Worm (Caenorhabditis elegans) whole organism, L2 larva: ENCODE measurements around the gene sru-40.

Experiments
- C34F6.9 ChIP-seq: fragments of 150-350 bp; optimal IDR thresholded peaks from 2 replicates; lab custom pipeline; 2014; ENCODE audit warnings: missing biosample characterization, missing genetic modification characterization
- F13H6.1 ChIP-seq: sonication (generic microtip); optimal IDR thresholded peaks from 2 replicates; lab custom pipeline; 2016; ENCODE audit warnings: missing genetic modification characterization, missing compliant biosample characterization
- R02D3.7 ChIP-seq: fragments of 150-350 bp; optimal IDR thresholded peaks from 2 replicates; lab custom pipeline; 2014; ENCODE audit warnings: missing biosample characterization, missing genetic modification characterization
- alr-1 ChIP-seq: fragments of 150-350 bp; optimal IDR thresholded peaks from 2 replicates; lab custom pipeline; 2014; ENCODE audit warnings: missing biosample characterization, missing genetic modification characterization
- aly-2 ChIP-seq: fragments of 150-350 bp; optimal IDR thresholded peaks from 2 replicates; lab custom pipeline; 2014; ENCODE audit warnings: missing biosample characterization, missing genetic modification characterization
- ceh-82 ChIP-seq: fragments of 150-350 bp; optimal IDR thresholded peaks from 2 replicates; lab custom pipeline; 2014; ENCODE audit warnings: missing biosample characterization, missing genetic modification characterization
- crh-2 ChIP-seq: sonication (generic microtip); optimal IDR thresholded peaks from 2 replicates; lab custom pipeline; 2017; ENCODE audit warnings: missing biosample characterization, missing genetic modification characterization
- egl-27 ChIP-seq: sonication (generic microtip); optimal IDR thresholded peaks from 3 replicates; lab custom pipeline; 2017; ENCODE audit warnings: missing biosample characterization, missing genetic modification reagents, missing genetic modification characterization
- elt-1 ChIP-seq: fragments of 150-350 bp; optimal IDR thresholded peaks from 2 replicates; lab custom pipeline; 2014; ENCODE audit warnings: missing biosample characterization, missing genetic modification characterization
- fos-1 ChIP-seq: fragments of 150-350 bp; optimal IDR thresholded peaks from 2 replicates; lab custom pipeline; 2014; ENCODE audit warnings: missing biosample characterization, missing genetic modification characterization
- gmeb-1 ChIP-seq: fragments of 150-350 bp; optimal IDR thresholded peaks from 2 replicates; lab custom pipeline; 2014; ENCODE audit warnings: missing biosample characterization, missing genetic modification characterization
- lin-13 ChIP-seq: fragments of 150-350 bp; optimal IDR thresholded peaks from 2 replicates; lab custom pipeline; 2014; ENCODE audit warnings: missing biosample characterization, missing genetic modification reagents, missing genetic modification characterization
- lsy-2 ChIP-seq, 2 experiments: fragments of 150-350 bp in 1 of 2; sonication (generic microtip) in 1 of 2; optimal IDR thresholded peaks; 2 replicates each; lab custom pipeline; 2014 to 2017; ENCODE audit warnings: missing biosample characterization in 2 of 2, missing genetic modification characterization in 2 of 2
- nhr-11 ChIP-seq: fragments of 150-350 bp; optimal IDR thresholded peaks from 2 replicates; lab custom pipeline; 2014; ENCODE audit warnings: missing biosample characterization, missing genetic modification characterization
- nhr-12 ChIP-seq: fragments of 150-350 bp; optimal IDR thresholded peaks from 2 replicates; lab custom pipeline; 2014; ENCODE audit warnings: missing biosample characterization, missing genetic modification characterization
- nhr-129 ChIP-seq: fragments of 150-350 bp; optimal IDR thresholded peaks from 2 replicates; lab custom pipeline; 2014; ENCODE audit warnings: missing biosample characterization, missing genetic modification characterization
- nhr-21 ChIP-seq: fragments of 150-350 bp; optimal IDR thresholded peaks from 2 replicates; lab custom pipeline; 2014; ENCODE audit warnings: missing biosample characterization, missing genetic modification characterization
- nhr-23 ChIP-seq: fragments of 150-350 bp; optimal IDR thresholded peaks from 2 replicates; lab custom pipeline; 2014; ENCODE audit warnings: missing biosample characterization, missing genetic modification reagents, missing genetic modification characterization
- nhr-237 ChIP-seq: fragments of 150-350 bp; optimal IDR thresholded peaks from 2 replicates; lab custom pipeline; 2014; ENCODE audit warnings: missing biosample characterization, missing genetic modification characterization
- nhr-25 ChIP-seq: fragments of 150-350 bp; sonication (generic microtip); optimal IDR thresholded peaks from 3 replicates; lab custom pipeline; 2014; ENCODE audit warnings: missing biosample characterization, missing genetic modification characterization
- nhr-6 ChIP-seq: fragments of 150-350 bp; optimal IDR thresholded peaks from 2 replicates; lab custom pipeline; 2014; ENCODE audit warnings: missing biosample characterization, missing genetic modification characterization
- nhr-77 ChIP-seq: fragments of 150-350 bp; optimal IDR thresholded peaks from 2 replicates; lab custom pipeline; 2014; ENCODE audit warnings: missing biosample characterization, missing genetic modification characterization
- peb-1 ChIP-seq: fragments of 150-350 bp; optimal IDR thresholded peaks from 2 replicates; lab custom pipeline; 2014; ENCODE audit warnings: missing biosample characterization, missing genetic modification characterization
- sma-3 ChIP-seq: sonication (generic microtip); optimal IDR thresholded peaks from 2 replicates; lab custom pipeline; 2016; ENCODE audit warnings: missing genetic modification reagents, missing genetic modification characterization, missing compliant biosample characterization
- sma-9 ChIP-seq, 2 experiments: fragments of 150-350 bp in 1 of 2; sonication (generic microtip) in 1 of 2; optimal IDR thresholded peaks; 2 replicates each; lab custom pipeline; 2014 to 2016; ENCODE audit warnings: missing genetic modification characterization in 2 of 2, mild to moderate bottlenecking in 1 of 2, missing biosample characterization in 1 of 2, missing compliant biosample characterization in 1 of 2, missing genetic modification reagents in 1 of 2, moderate library complexity in 1 of 2
- snpc-4 ChIP-seq: fragments of 150-350 bp; optimal IDR thresholded peaks from 2 replicates; lab custom pipeline; 2014; ENCODE audit warnings: missing biosample characterization, missing genetic modification characterization
- unc-39 ChIP-seq: fragments of 150-350 bp; optimal IDR thresholded peaks from 2 replicates; lab custom pipeline; 2014; ENCODE audit warnings: missing biosample characterization, missing genetic modification characterization
- unc-55 ChIP-seq: fragments of 150-350 bp; sonication (generic microtip); optimal IDR thresholded peaks from 3 replicates; lab custom pipeline; 2014; ENCODE audit warnings: missing biosample characterization, missing genetic modification reagents, missing genetic modification characterization
- unc-62 ChIP-seq: fragments of 150-350 bp; optimal IDR thresholded peaks from 2 replicates; lab custom pipeline; 2014; ENCODE audit warnings: missing biosample characterization, missing genetic modification reagents, missing genetic modification characterization
- zag-1 ChIP-seq: fragments of 150-350 bp; optimal IDR thresholded peaks from 2 replicates; lab custom pipeline; 2014; ENCODE audit warnings: missing biosample characterization, missing genetic modification characterization
- ztf-1 ChIP-seq: fragments of 200-800 bp; sonication (Bioruptor generic); conservative IDR thresholded peaks from 2 replicates; pipeline ENCODE4 v1.3.6; 2022; ENCODE audit warnings: missing genetic modification characterization, missing compliant biosample characterization

Gene sru-40

ce11 chrV:9860337-9860736 lies 26.5 kb upstream of the sru-40 start:
- TF ChIP-seq fos-1 (tag; lab: Kevin White, UChicago) (no peak), lin-13 (GFP tag; lab: Kevin White, UChicago) (no peak), nhr-21 (tag; lab: Kevin White, UChicago) (no peak), nhr-11 (no peak), sma-9 (GFP tag; optimal IDR thresholded peaks at IDR 0.05; lab: Kevin White, UChicago) (no peak), sma-9 (tag; optimal IDR thresholded peaks at IDR 0.05; lab: Kevin White, UChicago) (no peak), F13H6.1 (tag; lab: Kevin White, UChicago) (no peak), R02D3.7 (no peak), lsy-2 (tag; optimal IDR thresholded peaks at IDR 0.05; lab: Kevin White, UChicago) (peak in 1 of 2 experiments; percentile 82)

ce11 chrV:9859863-9860262 lies 26.1 kb upstream of the sru-40 start, which contains the start of gene lsy-12:
Gene lsy-12 (minus strand): TSS chrV:9859963.
- TF ChIP-seq unc-55 (GFP tag; lab: Kevin White, UChicago) (no peak), zag-1 (no peak), nhr-23 (tag; lab: Kevin White, UChicago) (no peak), nhr-237 (no peak), nhr-12 (tag; lab: Kevin White, UChicago) (no peak), nhr-6 (no peak), nhr-77 (tag; lab: Kevin White, UChicago) (no peak), alr-1 (tag; lab: Kevin White, UChicago) (no peak), lsy-2 (tag; optimal IDR thresholded peaks at IDR 0.05; lab: Kevin White, UChicago) (no peak), gmeb-1 (tag; lab: Kevin White, UChicago) (no peak), egl-27 (tag; lab: Kevin White, UChicago) (no peak), snpc-4 (tag; lab: Kevin White, UChicago) (no peak), lin-13 (GFP tag; lab: Kevin White, UChicago) (no peak), nhr-25 (tag; lab: Kevin White, UChicago) (no peak), nhr-21 (tag; lab: Kevin White, UChicago) (no peak), ceh-82 (tag; lab: Kevin White, UChicago) (no peak), ztf-1 (GFP tag; lab: Robert Waterston, UW) (no peak), peb-1 (no peak), unc-39 (tag; lab: Kevin White, UChicago) (no peak), aly-2 (no peak)

- TF ChIP-seq F13H6.1 (tag; lab: Kevin White, UChicago): no peak
- TF ChIP-seq elt-1 (tag; lab: Kevin White, UChicago): no peak
- TF ChIP-seq ztf-1 (GFP tag; lab: Robert Waterston, UW): no peak
- peak; percentile 6 for TF ChIP-seq fos-1 (tag; lab: Kevin White, UChicago)
- peak; percentile 39 for TF ChIP-seq crh-2 (tag; lab: Kevin White, UChicago)
- peak; percentile 7 for TF ChIP-seq sma-9 (GFP tag; optimal IDR thresholded peaks at IDR 0.05; lab: Kevin White, UChicago)
- no peak for TF ChIP-seq sma-9 (tag; optimal IDR thresholded peaks at IDR 0.05; lab: Kevin White, UChicago)
- TF ChIP-seq, all 48 proteins: peak for 3
Measured at ce11 chrV:9856978-9857377, 23.2 kb upstream of the sru-40 start.

ce11 chrV:9855920-9856852 lies 22.4 kb upstream of the sru-40 start:
- TF ChIP-seq nhr-12 (tag; lab: Kevin White, UChicago): no peak
- TF ChIP-seq sma-3 (GFP tag; lab: Kevin White, UChicago): peak; percentile 34
- TF ChIP-seq nhr-25 (tag; lab: Kevin White, UChicago): peak; percentile 28
- TF ChIP-seq nhr-129 (tag; lab: Kevin White, UChicago): peak; percentile 65
- TF ChIP-seq nhr-11: no peak
- peak; percentile 16 for TF ChIP-seq fos-1 (tag; lab: Kevin White, UChicago)
- TF ChIP-seq lsy-2 (tag; optimal IDR thresholded peaks at IDR 0.05; lab: Kevin White, UChicago): peak in 1 of 2 experiments; percentile 24
- peak; percentile 32 for TF ChIP-seq F13H6.1 (tag; lab: Kevin White, UChicago)
- no peak for TF ChIP-seq snpc-4 (tag; lab: Kevin White, UChicago)
- peak; percentile 37 for TF ChIP-seq unc-55 (GFP tag; lab: Kevin White, UChicago)
- peak; percentile 44 for TF ChIP-seq C34F6.9 (tag; lab: Kevin White, UChicago)
- TF ChIP-seq crh-2 (tag; lab: Kevin White, UChicago): peak; percentile 33
- no peak for TF ChIP-seq ztf-1 (GFP tag; lab: Robert Waterston, UW)
- no peak for TF ChIP-seq unc-62 (GFP tag; lab: Kevin White, UChicago)
- TF ChIP-seq, all 48 proteins: peak for 9
